In the genomic region with DNA sequence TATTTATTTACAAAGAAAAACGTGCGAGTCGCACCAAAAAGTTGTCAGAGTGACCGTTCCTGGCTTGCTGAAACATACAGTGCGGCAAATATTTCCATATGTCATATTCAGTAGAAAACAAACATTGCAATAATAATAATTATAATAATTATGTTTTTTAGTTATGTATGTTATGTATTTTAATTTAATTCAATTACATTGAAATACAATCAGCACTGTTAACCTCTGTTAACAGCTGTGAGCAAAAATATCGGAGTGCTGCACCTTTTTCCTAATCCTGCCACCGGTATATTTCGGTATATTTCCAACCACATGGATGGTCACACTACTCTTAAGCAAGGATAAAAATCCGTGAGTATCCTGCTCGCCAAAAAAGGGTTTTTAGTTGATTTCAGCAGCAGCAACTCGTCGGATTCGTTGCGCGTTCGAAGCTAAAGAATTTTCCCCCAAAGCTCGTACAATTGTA, we compare ENCODE assay signal across 1 fruit fly cellular context.
TF ChIP-seq lines count a peak whose summit lies in the region.

CG32267 (minus strand) TSS at position 51 of the 466 bp plus-strand sequence.
CG42324 (plus strand) TSS at position 385 of the 466 bp plus-strand sequence.

TF ChIP-seq in whole organism, embryonic, 481 proteins besides CTCF, POLR2A, EP300 and RAD21 (continued from another document and continues in another):
- TF ChIP-seq pzg (GFP tag; optimal IDR thresholded peaks at IDR 0.05; lab: Kevin White, UChicago) (peak; percentile 79), Dip2 (GFP tag; IDR thresholded peaks at IDR 0.05; lab: Robert Waterston, UW) (no peak), sna (GFP tag; IDR thresholded peaks at IDR 0.05; lab: Robert Waterston, UW; ENCODE audit: partially characterized antibody) (no peak), chinmo (GFP tag; IDR thresholded peaks at IDR 0.05; lab: Robert Waterston, UW; ENCODE audit: partially characterized antibody) (0 out of 4 replicates have a peak, but pooled peaks have one; percentile 21), Myb (GFP tag; optimal IDR thresholded peaks at IDR 0.05; lab: Kevin White, UChicago) (no peak), CG6683 (GFP tag; optimal IDR thresholded peaks at IDR 0.05; lab: Kevin White, UChicago) (no peak), CG6254 (GFP tag; optimal IDR thresholded peaks at IDR 0.05; lab: Kevin White, UChicago) (no peak), lola (GFP tag; optimal IDR thresholded peaks at IDR 0.05; lab: Kevin White, UChicago) (no peak), cato (GFP tag; optimal IDR thresholded peaks at IDR 0.05; lab: Kevin White, UChicago; ENCODE audit: borderline replicate concordance) (no peak), CG3726 (GFP tag; IDR thresholded peaks at IDR 0.05; lab: Robert Waterston, UW) (no peak), hkb (optimal IDR thresholded peaks at IDR 0.05; lab: Kevin White, UChicago) (no peak), hkb (GFP tag; IDR thresholded peaks at IDR 0.05; lab: Robert Waterston, UW) (no peak), E2f2 (GFP tag; IDR thresholded peaks at IDR 0.05; lab: Robert Waterston, UW) (no peak; the same call in 1 of the 2 replicates), bbx (GFP tag; IDR thresholded peaks at IDR 0.05; lab: Robert Waterston, UW; ENCODE audit: partially characterized antibody) (no peak), CG8359 (GFP tag; optimal IDR thresholded peaks at IDR 0.05; lab: Kevin White, UChicago; ENCODE audit: borderline replicate concordance) (no peak), Dek (tag; optimal IDR thresholded peaks at IDR 0.05; lab: Kevin White, UChicago) (no peak), CG17912 (GFP tag; optimal IDR thresholded peaks at IDR 0.05; lab: Kevin White, UChicago) (no peak), CoRest (tag; optimal IDR thresholded peaks at IDR 0.05; lab: Kevin White, UChicago) (no peak), CG4820 (GFP tag; optimal IDR thresholded peaks at IDR 0.05; lab: Kevin White, UChicago) (no peak), Bgb (GFP tag; IDR thresholded peaks at IDR 0.05; lab: Robert Waterston, UW; ENCODE audit: partially characterized antibody) (0 out of 2 replicates have a peak, but pooled peaks have one; percentile 6), yki (optimal IDR thresholded peaks at IDR 0.05; lab: Kevin White, UChicago) (no peak), CG17186 (GFP tag; optimal IDR thresholded peaks at IDR 0.05; lab: Kevin White, UChicago) (peak; percentile 24), CG2120 (GFP tag; optimal IDR thresholded peaks at IDR 0.05; lab: Kevin White, UChicago) (no peak), CG6813 (GFP tag; optimal IDR thresholded peaks at IDR 0.05; lab: Kevin White, UChicago) (no peak), Stat92E (GFP tag; optimal IDR thresholded peaks at IDR 0.05; lab: Kevin White, UChicago) (no peak), CG33213 (GFP tag; optimal IDR thresholded peaks at IDR 0.05; lab: Kevin White, UChicago) (peak; percentile 25), ac (GFP tag; optimal IDR thresholded peaks at IDR 0.05; lab: Kevin White, UChicago) (no peak), CG12299 (tag; optimal IDR thresholded peaks at IDR 0.05; lab: Kevin White, UChicago) (no peak), CG8089 (GFP tag; optimal IDR thresholded peaks at IDR 0.05; lab: Kevin White, UChicago) (no peak), Eip74EF (GFP tag; optimal IDR thresholded peaks at IDR 0.05; lab: Kevin White, UChicago) (no peak), disco-r (GFP tag; optimal IDR thresholded peaks at IDR 0.05; lab: Kevin White, UChicago) (no peak), amos (GFP tag; IDR thresholded peaks at IDR 0.05; lab: Robert Waterston, UW; ENCODE audit: partially characterized antibody) (no peak), CG1603 (tag; optimal IDR thresholded peaks at IDR 0.05; lab: Kevin White, UChicago) (peak; percentile 7), knrl (GFP tag; IDR thresholded peaks at IDR 0.05; lab: Robert Waterston, UW; ENCODE audit: partially characterized antibody) (peak; percentile 24; the same call in 1 of the 3 replicates), Sin3A (optimal IDR thresholded peaks at IDR 0.05; lab: Kevin White, UChicago) (peak; percentile 35), rib (GFP tag; IDR thresholded peaks at IDR 0.05; lab: Robert Waterston, UW) (no peak), CG6654 (GFP tag; optimal IDR thresholded peaks at IDR 0.05; lab: Kevin White, UChicago) (no peak), CG6272 (GFP tag; IDR thresholded peaks at IDR 0.05; lab: Robert Waterston, UW) (no peak), CG17328 (GFP tag; IDR thresholded peaks at IDR 0.05; lab: Robert Waterston, UW) (no peak), maf-S (GFP tag; optimal IDR thresholded peaks at IDR 0.05; lab: Kevin White, UChicago) (no peak), CG9932 (GFP tag; IDR thresholded peaks at IDR 0.05; lab: Robert Waterston, UW) (no peak), Deaf1 (tag; optimal IDR thresholded peaks at IDR 0.05; lab: Kevin White, UChicago) (no peak), CG34422 (GFP tag; IDR thresholded peaks at IDR 0.05; lab: Robert Waterston, UW) (no peak), CG6175 (GFP tag; IDR thresholded peaks at IDR 0.05; lab: Robert Waterston, UW) (no peak), CG7556 (GFP tag; optimal IDR thresholded peaks at IDR 0.05; lab: Kevin White, UChicago) (no peak), CG17829 (tag; optimal IDR thresholded peaks at IDR 0.05; lab: Kevin White, UChicago) (peak; percentile 12), slou (GFP tag; optimal IDR thresholded peaks at IDR 0.05; lab: Kevin White, UChicago) (no peak), CG14667 (GFP tag; IDR thresholded peaks at IDR 0.05; lab: Robert Waterston, UW) (no peak), CG17361 (GFP tag; IDR thresholded peaks at IDR 0.05; lab: Robert Waterston, UW) (no peak), ap (GFP tag; IDR thresholded peaks at IDR 0.05; lab: Robert Waterston, UW) (no peak), pnt (GFP tag; optimal IDR thresholded peaks at IDR 0.05; lab: Kevin White, UChicago) (no peak), Dp (GFP tag; optimal IDR thresholded peaks at IDR 0.05; lab: Kevin White, UChicago) (no peak), crp (GFP tag; optimal IDR thresholded peaks at IDR 0.05; lab: Kevin White, UChicago) (peak in 1 of 2 experiments; percentile 59), jing (GFP tag; optimal IDR thresholded peaks at IDR 0.05; lab: Kevin White, UChicago) (no peak), exex (tag; optimal IDR thresholded peaks at IDR 0.05; lab: Kevin White, UChicago) (no peak), CG10321 (GFP tag; IDR thresholded peaks at IDR 0.05; lab: Robert Waterston, UW) (no peak), ind (GFP tag; optimal IDR thresholded peaks at IDR 0.05; lab: Kevin White, UChicago) (no peak), ttk (GFP tag; IDR thresholded peaks at IDR 0.05; lab: Robert Waterston, UW) (no peak), Ets97D (GFP tag; optimal IDR thresholded peaks at IDR 0.05; lab: Kevin White, UChicago) (no peak), CG15601 (tag; optimal IDR thresholded peaks at IDR 0.05; lab: Kevin White, UChicago) (no peak), CG17568 (GFP tag; optimal IDR thresholded peaks at IDR 0.05; lab: Kevin White, UChicago) (no peak), pita (GFP tag; optimal IDR thresholded peaks at IDR 0.05; lab: Kevin White, UChicago) (peak; percentile 12), tio (GFP tag; optimal IDR thresholded peaks at IDR 0.05; lab: Kevin White, UChicago) (no peak), CG2678 (tag; optimal IDR thresholded peaks at IDR 0.05; lab: Kevin White, UChicago) (no peak), Fer1 (GFP tag; optimal IDR thresholded peaks at IDR 0.05; lab: Kevin White, UChicago) (no peak), dpn (GFP tag; optimal IDR thresholded peaks at IDR 0.05; lab: Kevin White, UChicago) (no peak), CG3163 (GFP tag; optimal IDR thresholded peaks at IDR 0.05; lab: Kevin White, UChicago) (no peak), Adf1 (GFP tag; IDR thresholded peaks at IDR 0.05; lab: Robert Waterston, UW) (no peak), CG11560 (tag; IDR thresholded peaks at IDR 0.05; lab: Robert Waterston, UW) (no peak), MTF-1 (GFP tag; optimal IDR thresholded peaks at IDR 0.05; lab: Kevin White, UChicago; ENCODE audit: borderline replicate concordance) (no peak), CG8765 (GFP tag; IDR thresholded peaks at IDR 0.05; lab: Robert Waterston, UW) (no peak), Rx (GFP tag; IDR thresholded peaks at IDR 0.05; lab: Robert Waterston, UW) (no peak), org-1 (GFP tag; optimal IDR thresholded peaks at IDR 0.05; lab: Kevin White, UChicago) (no peak), CG31365 (tag; optimal IDR thresholded peaks at IDR 0.05; lab: Kevin White, UChicago) (no peak), Side (GFP tag; optimal IDR thresholded peaks at IDR 0.05; lab: Kevin White, UChicago) (no peak), CG31224 (GFP tag; IDR thresholded peaks at IDR 0.05; lab: Robert Waterston, UW) (no peak), scrt (GFP tag; optimal IDR thresholded peaks at IDR 0.05; lab: Kevin White, UChicago) (no peak), CG16863 (GFP tag; optimal IDR thresholded peaks at IDR 0.05; lab: Kevin White, UChicago) (no peak), trh (GFP tag; optimal IDR thresholded peaks at IDR 0.05; lab: Kevin White, UChicago) (no peak), ro (GFP tag; IDR thresholded peaks at IDR 0.05; lab: Robert Waterston, UW) (no peak), Rfx (GFP tag; IDR thresholded peaks at IDR 0.05; lab: Robert Waterston, UW) (no peak), CG2889 (GFP tag; IDR thresholded peaks at IDR 0.05; lab: Robert Waterston, UW) (no peak), crol (GFP tag; IDR thresholded peaks at IDR 0.05; lab: Robert Waterston, UW) (no peak), CG15514 (GFP tag; optimal IDR thresholded peaks at IDR 0.05; lab: Kevin White, UChicago) (peak; percentile 33), CG9797 (GFP tag; optimal IDR thresholded peaks at IDR 0.05; lab: Kevin White, UChicago) (peak; percentile 79), stwl (tag; optimal IDR thresholded peaks at IDR 0.05; lab: Kevin White, UChicago) (peak; percentile 90), CG4360 (GFP tag; IDR thresholded peaks at IDR 0.05; lab: Robert Waterston, UW) (no peak), da (GFP tag; optimal IDR thresholded peaks at IDR 0.05; lab: Kevin White, UChicago) (no peak), mirr (GFP tag; optimal IDR thresholded peaks at IDR 0.05; lab: Kevin White, UChicago) (no peak), CG10654 (GFP tag; optimal IDR thresholded peaks at IDR 0.05; lab: Kevin White, UChicago) (no peak), sisA (GFP tag; IDR thresholded peaks at IDR 0.05; lab: Robert Waterston, UW) (no peak), CG5953 (GFP tag; IDR thresholded peaks at IDR 0.05; lab: Robert Waterston, UW) (no peak), caup (GFP tag; optimal IDR thresholded peaks at IDR 0.05; lab: Kevin White, UChicago; ENCODE audit: severe bottlenecking) (no peak), Dref (GFP tag; IDR thresholded peaks at IDR 0.05; lab: Robert Waterston, UW) (no peak), p53 (GFP tag; optimal IDR thresholded peaks at IDR 0.05; lab: Kevin White, UChicago) (no peak), CG4854 (GFP tag; optimal IDR thresholded peaks at IDR 0.05; lab: Kevin White, UChicago) (no peak), hb (GFP tag; IDR thresholded peaks at IDR 0.05; lab: Robert Waterston, UW; ENCODE audit: partially characterized antibody) (no peak), CG14710 (tag; optimal IDR thresholded peaks at IDR 0.05; lab: Kevin White, UChicago) (peak; percentile 27), Scr (GFP tag; IDR thresholded peaks at IDR 0.05; lab: Robert Waterston, UW; ENCODE audit: partially characterized antibody) (0 out of 2 replicates have a peak, but pooled peaks have one; percentile 28), Antp (GFP tag; optimal IDR thresholded peaks at IDR 0.05; lab: Kevin White, UChicago) (no peak), salm (tag; optimal IDR thresholded peaks at IDR 0.05; lab: Kevin White, UChicago) (no peak), bsh (GFP tag; optimal IDR thresholded peaks at IDR 0.05; lab: Kevin White, UChicago) (no peak), CG16813 (GFP tag; IDR thresholded peaks at IDR 0.05; lab: Robert Waterston, UW; ENCODE audit: partially characterized antibody) (0 out of 3 replicates have a peak, but pooled peaks have one; percentile 21), gcm2 (GFP tag; optimal IDR thresholded peaks at IDR 0.05; lab: Kevin White, UChicago) (no peak), HLH54F (GFP tag; optimal IDR thresholded peaks at IDR 0.05; lab: Kevin White, UChicago) (no peak), Usf (GFP tag; optimal IDR thresholded peaks at IDR 0.05; lab: Kevin White, UChicago) (no peak), Hr51 (GFP tag; optimal IDR thresholded peaks at IDR 0.05; lab: Kevin White, UChicago) (no peak), CG14014 (GFP tag; IDR thresholded peaks at IDR 0.05; lab: Robert Waterston, UW) (no peak), Xbp1 (GFP tag; optimal IDR thresholded peaks at IDR 0.05; lab: Kevin White, UChicago) (no peak), CG4424 (GFP tag; optimal IDR thresholded peaks at IDR 0.05; lab: Kevin White, UChicago) (no peak), peb (GFP tag; IDR thresholded peaks at IDR 0.05; lab: Robert Waterston, UW) (no peak), CG3995 (GFP tag; optimal IDR thresholded peaks at IDR 0.05; lab: Kevin White, UChicago) (no peak), CG1832 (GFP tag; optimal IDR thresholded peaks at IDR 0.05; lab: Kevin White, UChicago) (no peak), luna (GFP tag; optimal IDR thresholded peaks at IDR 0.05; lab: Kevin White, UChicago) (no peak), h (optimal IDR thresholded peaks at IDR 0.05; lab: Kevin White, UChicago) (no peak), Bteb2 (GFP tag; optimal IDR thresholded peaks at IDR 0.05; lab: Kevin White, UChicago) (no peak), pfk (GFP tag; optimal IDR thresholded peaks at IDR 0.05; lab: Kevin White, UChicago) (no peak), Oli (tag; optimal IDR thresholded peaks at IDR 0.05; lab: Kevin White, UChicago) (no peak), HLH4C (GFP tag; IDR thresholded peaks at IDR 0.05; lab: Robert Waterston, UW; ENCODE audit: partially characterized antibody) (no peak), CG13624 (GFP tag; optimal IDR thresholded peaks at IDR 0.05; lab: Kevin White, UChicago) (no peak), cg (GFP tag; optimal IDR thresholded peaks at IDR 0.05; lab: Kevin White, UChicago) (no peak), CG6791 (GFP tag; IDR thresholded peaks at IDR 0.05; lab: Robert Waterston, UW; ENCODE audit: partially characterized antibody) (no peak), zen2 (GFP tag; IDR thresholded peaks at IDR 0.05; lab: Robert Waterston, UW; ENCODE audit: partially characterized antibody) (no peak), E2f1 (GFP tag; IDR thresholded peaks at IDR 0.05; lab: Robert Waterston, UW) (no peak), H2.0 (GFP tag; IDR thresholded peaks at IDR 0.05; lab: Robert Waterston, UW) (no peak), trem (tag; optimal IDR thresholded peaks at IDR 0.05; lab: Kevin White, UChicago) (no peak), CG9876 (GFP tag; optimal IDR thresholded peaks at IDR 0.05; lab: Kevin White, UChicago) (no peak), CG17385 (GFP tag; optimal IDR thresholded peaks at IDR 0.05; lab: Kevin White, UChicago) (no peak), Camta (GFP tag; optimal IDR thresholded peaks at IDR 0.05; lab: Kevin White, UChicago) (no peak)
